Worm (Caenorhabditis elegans): ENCODE measurements around the gene ZK353.9.

Gene ZK353.9

DNA sequence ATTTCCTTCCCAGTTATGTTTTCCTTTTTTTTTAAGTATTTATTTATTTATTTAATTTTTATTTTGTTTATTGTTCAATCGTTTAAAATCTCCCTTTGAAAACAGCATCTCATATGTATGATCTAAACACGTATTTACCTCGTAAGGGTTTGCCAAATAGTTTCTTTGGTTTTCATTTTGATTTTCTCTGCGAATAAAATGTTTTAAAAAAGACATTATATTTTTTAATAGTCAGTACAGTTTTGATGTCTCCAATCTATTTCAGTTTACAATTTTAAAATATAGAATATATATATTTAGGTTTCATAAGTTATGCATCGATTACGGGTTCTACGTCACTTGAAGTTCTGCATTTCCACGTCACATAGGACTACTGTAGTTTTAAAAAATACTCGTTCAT is 28.7 kb upstream of the ZK353.9 start, which contains the start of gene R05D3.12:
Gene R05D3.12, plus strand, starts transcription at position 301 of the 400 bp plus-strand sequence.
- TF ChIP-seq syd-9 (tag; optimal IDR thresholded peaks at IDR 0.05) (no peak), ceh-31 (tag; optimal IDR thresholded peaks at IDR 0.05) (no peak), C08G9.2 (tag; optimal IDR thresholded peaks at IDR 0.05) (no peak), K09A11.1 (tag; optimal IDR thresholded peaks at IDR 0.05; ENCODE audit: insufficient read depth) (no peak), pqm-1 (tag; optimal IDR thresholded peaks at IDR 0.05) (no peak), sox-2 (GFP tag; IDR thresholded peaks at IDR 0.05) (no peak), ceh-22 (tag; optimal IDR thresholded peaks at IDR 0.05) (no peak), ceh-6 (GFP tag; optimal IDR thresholded peaks at IDR 0.05) (no peak), ceh-48 (tag; optimal IDR thresholded peaks at IDR 0.05) (no peak), ets-4 (tag; optimal IDR thresholded peaks at IDR 0.05) (no peak), dmd-4 (tag; optimal IDR thresholded peaks at IDR 0.05; ENCODE audit: borderline replicate concordance) (no peak), pax-1 (tag; optimal IDR thresholded peaks at IDR 0.05) (no peak), nhr-232 (tag; optimal IDR thresholded peaks at IDR 0.05) (no peak), ceh-19 (GFP tag; optimal IDR thresholded peaks at IDR 0.05) (no peak), hlh-6 (tag; optimal IDR thresholded peaks at IDR 0.05) (no peak)

DNA sequence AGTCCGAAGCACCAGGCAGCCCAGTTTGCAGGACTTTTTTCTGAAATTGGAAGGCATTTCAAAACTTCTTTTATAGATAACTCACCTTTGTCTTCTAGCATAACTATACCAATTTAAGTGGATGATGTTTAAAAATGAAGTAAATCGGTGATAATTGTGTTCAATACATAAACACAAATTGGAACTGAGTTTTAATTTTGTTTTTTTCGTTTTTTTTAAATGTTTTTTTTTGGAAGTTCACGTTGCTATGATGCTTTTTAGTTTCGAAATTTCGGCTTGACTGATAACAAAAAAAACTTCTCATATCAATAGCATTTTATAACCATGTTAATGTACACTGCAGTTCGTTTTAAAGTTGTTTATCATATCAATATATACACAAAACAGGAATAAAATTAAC is 19.8 kb upstream of the ZK353.9 start, which contains the start of gene ZK353.4:
Gene ZK353.4, minus strand, starts transcription at position 101 of the 400 bp plus-strand sequence.
- no peak for TF ChIP-seq F13H6.1 (tag; optimal IDR thresholded peaks at IDR 0.05)
- no peak for TF ChIP-seq ceh-24 (tag; optimal IDR thresholded peaks at IDR 0.05)
- TF ChIP-seq zip-5 (tag; optimal IDR thresholded peaks at IDR 0.05), result no peak
- no peak for TF ChIP-seq pha-2 (tag; optimal IDR thresholded peaks at IDR 0.05)
- TF ChIP-seq ahr-1 (tag; optimal IDR thresholded peaks at IDR 0.05), result no peak
- TF ChIP-seq T23F11.4 (GFP tag; optimal IDR thresholded peaks at IDR 0.05), result no peak
- no peak for TF ChIP-seq K09A11.1 (tag; optimal IDR thresholded peaks at IDR 0.05; ENCODE audit: insufficient read depth)
- TF ChIP-seq unc-42 (tag; optimal IDR thresholded peaks at IDR 0.05), result no peak

DNA sequence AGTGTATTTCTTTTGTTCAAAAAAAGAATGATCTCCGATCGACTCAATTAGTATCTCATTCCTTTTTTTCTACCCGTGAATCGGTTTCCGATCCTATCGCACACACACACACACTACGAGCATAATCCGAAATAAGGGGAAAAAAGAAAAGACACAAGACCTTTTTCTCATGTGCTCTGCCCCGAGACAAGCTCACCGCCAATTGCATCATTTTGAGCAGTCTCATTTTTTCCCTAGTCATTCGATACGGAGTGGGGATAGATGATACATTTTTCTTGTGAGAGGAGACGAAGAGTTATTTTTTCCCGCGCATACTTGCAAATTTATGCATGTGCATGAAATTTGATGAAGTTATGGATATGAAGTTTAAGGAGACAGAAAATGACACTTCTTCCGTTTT is 17.0 kb upstream of the ZK353.9 start:
- TF ChIP-seq elt-2 (tag; optimal IDR thresholded peaks at IDR 0.05) (no peak), unc-42 (tag; optimal IDR thresholded peaks at IDR 0.05) (peak; percentile 81), ceh-24 (tag; optimal IDR thresholded peaks at IDR 0.05) (no peak)

DNA sequence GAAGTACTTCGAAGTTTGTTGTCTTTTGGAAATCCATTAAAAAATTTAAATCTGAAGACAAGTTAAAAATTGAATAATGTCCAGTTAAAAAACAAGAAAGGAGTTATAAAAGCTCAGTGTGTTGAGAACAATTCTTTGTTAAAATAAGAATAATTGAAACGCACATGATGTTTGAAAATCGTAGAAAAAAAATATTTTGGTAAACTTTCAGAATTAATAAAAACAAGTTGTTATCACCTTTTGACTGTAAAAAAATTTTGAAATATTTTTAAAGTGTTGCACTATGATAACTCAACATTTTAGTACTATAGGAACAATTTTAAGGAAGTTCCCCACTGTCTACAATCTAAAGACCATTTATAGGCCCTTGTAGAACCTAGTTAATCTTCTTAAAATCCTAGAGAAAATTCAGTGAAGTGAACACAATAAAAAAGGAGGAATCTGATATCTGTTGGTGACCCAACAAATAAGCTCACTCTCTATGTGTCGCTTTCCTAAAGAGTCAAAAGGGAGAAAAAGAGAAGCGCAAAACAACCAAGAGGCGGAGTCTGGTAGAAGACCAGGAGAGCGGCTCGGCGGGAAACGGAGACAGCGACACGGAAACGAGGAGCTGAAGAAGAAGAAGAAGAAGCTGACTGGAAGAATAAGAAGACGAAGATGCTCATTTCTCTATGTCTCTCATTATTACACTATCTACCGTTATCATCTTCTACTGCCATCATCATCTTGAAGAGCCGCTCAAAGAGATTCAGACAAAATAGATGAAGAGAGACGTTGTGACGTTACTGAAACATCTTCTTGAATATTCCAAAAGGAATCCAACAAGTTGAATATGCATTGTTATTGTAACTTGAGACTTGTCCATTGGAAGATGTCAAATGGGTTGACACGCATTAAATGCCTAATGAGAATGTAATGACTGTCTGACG is 14.7 kb upstream of the ZK353.9 start, which contains the start of gene ZK353.10:
Gene ZK353.10, minus strand, starts transcription at position 51 of the 929 bp plus-strand sequence.
- TF ChIP-seq nhr-11 (tag; optimal IDR thresholded peaks at IDR 0.05) (no peak), ceh-34 (tag; optimal IDR thresholded peaks at IDR 0.05) (no peak), lim-6 (tag; optimal IDR thresholded peaks at IDR 0.05) (no peak)

DNA sequence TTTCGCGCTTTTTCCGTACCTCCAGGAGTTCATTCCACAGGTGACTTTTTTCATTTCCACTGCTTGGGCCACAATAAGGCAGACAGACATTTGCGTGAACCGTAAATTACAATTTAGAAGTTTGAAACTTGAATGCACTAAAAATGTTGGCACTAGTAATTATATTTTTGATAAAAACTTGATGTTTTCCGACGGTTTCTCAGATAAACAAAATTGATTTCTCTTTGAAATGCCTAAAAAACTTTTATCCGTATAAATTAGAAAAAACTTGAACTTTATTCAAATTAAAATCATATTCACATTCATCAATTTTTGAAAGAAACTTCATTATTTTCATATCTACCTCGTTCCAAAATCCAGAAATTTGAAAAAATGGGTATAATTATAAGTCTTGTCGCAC is 13.6 kb upstream of the ZK353.9 start, which contains the start of gene ZK353.3:
Gene ZK353.3, plus strand, starts transcription at position 301 of the 400 bp plus-strand sequence.
- TF ChIP-seq gmeb-2 (tag; optimal IDR thresholded peaks at IDR 0.05), result no peak
- TF ChIP-seq sdc-2 (tag; optimal IDR thresholded peaks at IDR 0.05), result no peak
- no peak for TF ChIP-seq ttx-3 (tag; optimal IDR thresholded peaks at IDR 0.05)
- no peak for TF ChIP-seq pha-2 (tag; optimal IDR thresholded peaks at IDR 0.05)
- no peak for TF ChIP-seq mec-3 (tag; optimal IDR thresholded peaks at IDR 0.05; ENCODE audit: borderline replicate concordance)
- no peak for TF ChIP-seq nfya-1 (tag; optimal IDR thresholded peaks at IDR 0.05)
- TF ChIP-seq pros-1 (tag; optimal IDR thresholded peaks at IDR 0.05), result no peak
- TF ChIP-seq ceh-14 (tag; optimal IDR thresholded peaks at IDR 0.05), result no peak
